Worm (Caenorhabditis elegans) whole organism, L2 larva: Measurements from ENCODE around the gene attf-5.

ENCODE experiments used
- C34F6.9 ChIP-seq: fragments of 150-350 bp; optimal IDR thresholded peaks from 2 replicates; lab custom pipeline; 2014; ENCODE audit warnings: missing biosample characterization, missing genetic modification characterization
- F13H6.1 ChIP-seq: sonication (generic microtip); optimal IDR thresholded peaks from 2 replicates; lab custom pipeline; 2016; ENCODE audit warnings: missing genetic modification characterization, missing compliant biosample characterization
- Y55F3AM.14 ChIP-seq: fragments of 200-800 bp; sonication (Bioruptor generic); optimal IDR thresholded peaks from 2 replicates; lab custom pipeline; 2018; ENCODE audit warnings: mild to moderate bottlenecking, missing genetic modification characterization, missing compliant biosample characterization
- alr-1 ChIP-seq: fragments of 150-350 bp; optimal IDR thresholded peaks from 2 replicates; lab custom pipeline; 2014; ENCODE audit warnings: missing biosample characterization, missing genetic modification characterization
- aly-2 ChIP-seq: fragments of 150-350 bp; optimal IDR thresholded peaks from 2 replicates; lab custom pipeline; 2014; ENCODE audit warnings: missing biosample characterization, missing genetic modification characterization
- ama-1 ChIP-seq: fragments of 150-350 bp; optimal IDR thresholded peaks from 2 replicates; lab custom pipeline; 2018; ENCODE audit warnings: inconsistent platforms
- crh-2 ChIP-seq: sonication (generic microtip); optimal IDR thresholded peaks from 2 replicates; lab custom pipeline; 2017; ENCODE audit warnings: missing biosample characterization, missing genetic modification characterization
- egl-27 ChIP-seq: sonication (generic microtip); optimal IDR thresholded peaks from 3 replicates; lab custom pipeline; 2017; ENCODE audit warnings: missing biosample characterization, missing genetic modification reagents, missing genetic modification characterization
- elt-1 ChIP-seq: fragments of 150-350 bp; optimal IDR thresholded peaks from 2 replicates; lab custom pipeline; 2014; ENCODE audit warnings: missing biosample characterization, missing genetic modification characterization
- elt-3 ChIP-seq: sonication (generic microtip); optimal IDR thresholded peaks from 2 replicates; lab custom pipeline; 2017; ENCODE audit warnings: missing biosample characterization, missing genetic modification characterization
- fos-1 ChIP-seq: fragments of 150-350 bp; optimal IDR thresholded peaks from 2 replicates; lab custom pipeline; 2014; ENCODE audit warnings: missing biosample characterization, missing genetic modification characterization
- lin-11 ChIP-seq: fragments of 150-350 bp; sonication (generic microtip); optimal IDR thresholded peaks from 2 replicates; lab custom pipeline; 2014; ENCODE audit warnings: missing biosample characterization, missing genetic modification characterization, inconsistent platforms, mixed read lengths
- lsy-2 ChIP-seq, 2 experiments: fragments of 150-350 bp in 1 of 2; sonication (generic microtip) in 1 of 2; optimal IDR thresholded peaks; 2 replicates each; lab custom pipeline; 2014 to 2017; ENCODE audit warnings: missing biosample characterization in 2 of 2, missing genetic modification characterization in 2 of 2
- mab-5 ChIP-seq: fragments of 150-350 bp; optimal IDR thresholded peaks from 2 replicates; lab custom pipeline; 2014; ENCODE audit warnings: missing biosample characterization, missing genetic modification characterization
- mbf-1 ChIP-seq: sonication (generic microtip); optimal IDR thresholded peaks from 2 replicates; lab custom pipeline; 2017; ENCODE audit warnings: missing biosample characterization, missing genetic modification characterization
- nhr-10 ChIP-seq: sonication (generic microtip); optimal IDR thresholded peaks from 2 replicates; lab custom pipeline; 2017; ENCODE audit warnings: missing biosample characterization, missing genetic modification characterization
- nhr-11 ChIP-seq: fragments of 150-350 bp; optimal IDR thresholded peaks from 2 replicates; lab custom pipeline; 2014; ENCODE audit warnings: missing biosample characterization, missing genetic modification characterization
- nhr-12 ChIP-seq: fragments of 150-350 bp; optimal IDR thresholded peaks from 2 replicates; lab custom pipeline; 2014; ENCODE audit warnings: missing biosample characterization, missing genetic modification characterization
- nhr-129 ChIP-seq: fragments of 150-350 bp; optimal IDR thresholded peaks from 2 replicates; lab custom pipeline; 2014; ENCODE audit warnings: missing biosample characterization, missing genetic modification characterization
- nhr-21 ChIP-seq: fragments of 150-350 bp; optimal IDR thresholded peaks from 2 replicates; lab custom pipeline; 2014; ENCODE audit warnings: missing biosample characterization, missing genetic modification characterization
- nhr-237 ChIP-seq: fragments of 150-350 bp; optimal IDR thresholded peaks from 2 replicates; lab custom pipeline; 2014; ENCODE audit warnings: missing biosample characterization, missing genetic modification characterization
- nhr-6 ChIP-seq: fragments of 150-350 bp; optimal IDR thresholded peaks from 2 replicates; lab custom pipeline; 2014; ENCODE audit warnings: missing biosample characterization, missing genetic modification characterization
- nhr-77 ChIP-seq: fragments of 150-350 bp; optimal IDR thresholded peaks from 2 replicates; lab custom pipeline; 2014; ENCODE audit warnings: missing biosample characterization, missing genetic modification characterization
- peb-1 ChIP-seq: fragments of 150-350 bp; optimal IDR thresholded peaks from 2 replicates; lab custom pipeline; 2014; ENCODE audit warnings: missing biosample characterization, missing genetic modification characterization
- sem-4 ChIP-seq: fragments of 150-350 bp; optimal IDR thresholded peaks from 2 replicates; lab custom pipeline; 2014; ENCODE audit warnings: missing biosample characterization, missing genetic modification reagents, missing genetic modification characterization
- sma-3 ChIP-seq: sonication (generic microtip); optimal IDR thresholded peaks from 2 replicates; lab custom pipeline; 2016; ENCODE audit warnings: missing genetic modification reagents, missing genetic modification characterization, missing compliant biosample characterization
- sma-9 ChIP-seq, 2 experiments: fragments of 150-350 bp in 1 of 2; sonication (generic microtip) in 1 of 2; optimal IDR thresholded peaks; 2 replicates each; lab custom pipeline; 2014 to 2016; ENCODE audit warnings: missing genetic modification characterization in 2 of 2, mild to moderate bottlenecking in 1 of 2, missing biosample characterization in 1 of 2, missing compliant biosample characterization in 1 of 2, missing genetic modification reagents in 1 of 2, moderate library complexity in 1 of 2
- snpc-4 ChIP-seq: fragments of 150-350 bp; optimal IDR thresholded peaks from 2 replicates; lab custom pipeline; 2014; ENCODE audit warnings: missing biosample characterization, missing genetic modification characterization
- zag-1 ChIP-seq: fragments of 150-350 bp; optimal IDR thresholded peaks from 2 replicates; lab custom pipeline; 2014; ENCODE audit warnings: missing biosample characterization, missing genetic modification characterization
- ztf-1 ChIP-seq: fragments of 200-800 bp; sonication (Bioruptor generic); conservative IDR thresholded peaks from 2 replicates; pipeline ENCODE4 v1.3.6; 2022; ENCODE audit warnings: missing genetic modification characterization, missing compliant biosample characterization

The attf-5 gene

DNA sequence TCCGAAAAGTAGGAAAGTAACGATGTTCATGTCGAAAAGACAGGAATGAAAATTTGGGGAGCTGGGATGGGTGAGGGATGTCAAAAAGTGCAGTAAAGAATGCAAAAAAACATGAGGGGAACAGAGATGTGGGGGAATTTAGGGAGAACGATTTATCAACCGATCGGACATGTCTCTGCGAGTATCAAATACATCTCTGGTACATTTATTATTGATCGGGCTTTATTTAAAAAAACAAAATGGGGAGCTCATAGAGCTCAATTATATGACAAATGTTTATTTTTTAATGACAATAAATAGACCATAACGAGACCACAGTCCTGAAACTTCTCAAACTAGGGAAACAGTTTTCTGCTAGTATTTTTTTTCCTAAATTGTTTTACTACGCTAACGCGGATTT is 22.5 kb downstream of the attf-5 start, which contains the start of gene F25E2.2:
F25E2.2 (minus strand) TSS at position 101 of the 400 bp plus-strand sequence.
- TF ChIP-seq crh-2 (no peak), C34F6.9 (tag; lab: Kevin White, UChicago) (no peak), elt-3 (tag; lab: Kevin White, UChicago) (no peak), ztf-1 (GFP tag; lab: Robert Waterston, UW) (no peak), Y55F3AM.14 (GFP tag; lab: Kevin White, UChicago) (no peak), mbf-1 (tag; lab: Kevin White, UChicago) (no peak), zag-1 (tag; lab: Kevin White, UChicago) (no peak), aly-2 (tag; lab: Kevin White, UChicago) (no peak), ama-1 (lab: Kevin White, UChicago) (no peak), egl-27 (tag; lab: Kevin White, UChicago) (no peak), fos-1 (tag; lab: Kevin White, UChicago) (no peak), mab-5 (no peak), sma-3 (no peak)
- TF ChIP-seq, all 48 proteins: peak for 0

DNA sequence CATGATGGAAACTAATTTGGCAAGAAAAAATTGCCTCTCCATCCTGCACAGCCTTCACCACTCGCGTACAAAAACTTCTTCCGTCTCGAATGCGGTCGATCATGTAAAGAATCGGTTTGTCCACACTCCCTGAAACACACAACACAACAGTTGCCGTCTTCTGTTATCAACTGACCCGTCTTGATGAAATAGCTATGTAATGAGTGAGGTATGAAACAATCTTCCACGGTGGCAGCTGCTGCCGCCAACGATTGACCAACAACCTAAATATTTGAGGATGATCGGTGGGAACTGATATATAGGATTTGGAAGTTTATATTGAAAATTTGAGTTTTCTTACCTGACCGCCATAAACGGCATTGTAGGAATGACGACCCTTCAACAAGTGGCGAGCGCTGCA is 24.1 kb downstream of the attf-5 start:
- TF ChIP-seq ama-1 (lab: Kevin White, UChicago): no peak
- peak; percentile 14 for TF ChIP-seq F13H6.1
- peak; percentile 40 for TF ChIP-seq nhr-129
- TF ChIP-seq lsy-2 (tag; optimal IDR thresholded peaks at IDR 0.05; lab: Kevin White, UChicago): peak in 1 of 2 experiments; percentile 17

DNA sequence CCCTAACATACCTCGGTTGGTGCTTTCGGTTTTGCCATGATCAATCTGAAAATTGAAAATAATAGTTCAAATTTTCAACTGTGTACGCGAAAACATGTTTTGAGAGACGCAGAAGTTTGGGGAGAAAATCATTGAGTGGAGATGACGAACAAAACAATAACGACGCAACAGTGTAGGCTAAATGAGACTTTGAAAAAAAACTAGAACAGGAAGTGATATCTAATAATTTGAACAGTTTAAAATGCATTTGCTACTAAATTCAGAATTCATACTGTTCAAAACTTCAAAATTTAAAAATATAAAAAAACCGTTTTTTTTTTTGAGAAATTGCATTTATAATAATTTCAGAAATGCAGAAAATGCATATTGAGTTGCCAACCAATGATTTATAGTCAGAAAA is 24.9 kb downstream of the attf-5 start, which contains the start of gene F25E2.3:
F25E2.3 (minus strand) TSS at position 101 of the 400 bp plus-strand sequence.
- TF ChIP-seq crh-2: no peak
- no peak for TF ChIP-seq nhr-237 (tag; lab: Kevin White, UChicago)
- no peak for TF ChIP-seq egl-27 (tag; lab: Kevin White, UChicago)
- no peak for TF ChIP-seq fos-1 (tag; lab: Kevin White, UChicago)
- no peak for TF ChIP-seq mab-5
- TF ChIP-seq nhr-11 (tag; lab: Kevin White, UChicago): no peak
- TF ChIP-seq lin-11 (tag; lab: Kevin White, UChicago): no peak
- no peak for TF ChIP-seq sma-9 (GFP tag; optimal IDR thresholded peaks at IDR 0.05; lab: Kevin White, UChicago)
- no peak for TF ChIP-seq sma-9 (tag; optimal IDR thresholded peaks at IDR 0.05; lab: Kevin White, UChicago)
- no peak for TF ChIP-seq F13H6.1
- TF ChIP-seq nhr-129: no peak
- no peak for TF ChIP-seq nhr-6 (tag; lab: Kevin White, UChicago)
- TF ChIP-seq elt-3 (tag; lab: Kevin White, UChicago): no peak
- no peak for TF ChIP-seq nhr-12 (tag; lab: Kevin White, UChicago)
- no peak for TF ChIP-seq nhr-77 (tag; lab: Kevin White, UChicago)
- no peak for TF ChIP-seq snpc-4 (tag; lab: Kevin White, UChicago)
- TF ChIP-seq, all 48 proteins: peak for 0

DNA sequence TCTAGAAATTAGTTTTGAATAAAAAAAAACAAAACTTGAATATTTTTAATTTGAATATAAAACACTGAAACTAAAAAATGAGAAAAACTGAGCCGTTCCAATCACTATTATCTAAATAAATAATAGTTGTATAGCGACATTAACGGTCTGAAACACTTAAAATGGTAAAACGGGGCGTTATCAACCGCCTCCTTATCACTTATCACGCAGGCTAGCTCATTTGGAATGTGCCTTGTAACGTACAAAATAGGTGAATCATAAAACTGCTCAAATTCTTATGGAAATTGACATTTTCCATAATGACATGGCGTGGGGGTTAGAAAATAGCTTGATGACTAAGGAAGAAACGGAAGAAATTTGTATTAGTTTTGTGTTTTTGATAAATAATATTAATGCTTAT is 27.8 kb downstream of the attf-5 start, which contains the start of gene ifd-2:
ifd-2 (minus strand) TSS at position 1 of the 400 bp plus-strand sequence.
- TF ChIP-seq nhr-11 (tag; lab: Kevin White, UChicago) (no peak), crh-2 (peak; percentile 42), fos-1 (tag; lab: Kevin White, UChicago) (peak; percentile 94)

DNA sequence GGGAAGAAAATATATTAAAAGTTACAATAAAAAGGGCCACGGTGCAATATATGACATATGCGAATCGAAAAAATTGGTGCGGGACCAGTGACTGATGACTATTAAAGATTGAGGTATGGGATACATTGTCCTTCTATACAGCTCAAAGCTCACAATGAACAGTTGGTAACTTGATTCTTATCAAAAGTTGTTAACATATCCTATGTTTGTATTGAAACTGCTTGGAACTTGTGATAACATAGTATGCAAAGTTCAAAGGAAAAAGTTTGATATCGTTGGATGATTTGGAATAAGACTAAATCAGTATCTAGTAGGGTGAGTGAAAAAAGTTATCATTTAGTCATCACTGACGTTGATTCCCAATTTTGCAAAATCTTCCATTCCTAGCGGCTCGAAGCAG is 29.8 kb downstream of the attf-5 start:
- no peak for TF ChIP-seq nhr-21 (tag; lab: Kevin White, UChicago)
- TF ChIP-seq peb-1 (tag; lab: Kevin White, UChicago): no peak

DNA sequence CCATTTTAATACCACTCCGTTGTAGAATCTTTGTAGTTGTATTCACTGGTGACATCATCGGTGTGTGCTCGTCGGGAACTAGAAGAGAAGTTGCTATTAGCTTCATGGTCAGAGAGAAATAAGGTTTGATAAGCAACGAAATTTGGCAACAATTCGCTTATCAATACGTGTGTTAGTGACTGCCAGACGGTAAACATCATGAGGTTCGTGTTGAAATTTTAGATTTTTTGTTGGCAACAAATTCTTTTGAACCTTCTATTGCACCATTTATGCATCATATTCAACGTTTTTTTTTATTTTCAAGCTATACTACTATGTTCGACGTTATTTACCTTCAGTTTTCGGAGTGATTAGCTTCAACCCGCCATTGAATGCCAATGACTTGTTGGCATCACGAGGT is 35.6 kb downstream of the attf-5 start:
- no peak for TF ChIP-seq zag-1 (tag; lab: Kevin White, UChicago)
- no peak for TF ChIP-seq mbf-1 (tag; lab: Kevin White, UChicago)
- TF ChIP-seq sem-4 (tag; lab: Kevin White, UChicago): no peak
- TF ChIP-seq F13H6.1: peak; percentile 18
- peak; percentile 82 for TF ChIP-seq fos-1 (tag; lab: Kevin White, UChicago)
- peak; percentile 57 for TF ChIP-seq crh-2
- no peak for TF ChIP-seq nhr-77 (tag; lab: Kevin White, UChicago)
- TF ChIP-seq nhr-10: no peak
- TF ChIP-seq sma-9 (GFP tag; optimal IDR thresholded peaks at IDR 0.05; lab: Kevin White, UChicago): peak; percentile 6
- TF ChIP-seq sma-9 (tag; optimal IDR thresholded peaks at IDR 0.05; lab: Kevin White, UChicago): no peak
- TF ChIP-seq nhr-21 (tag; lab: Kevin White, UChicago): no peak

DNA sequence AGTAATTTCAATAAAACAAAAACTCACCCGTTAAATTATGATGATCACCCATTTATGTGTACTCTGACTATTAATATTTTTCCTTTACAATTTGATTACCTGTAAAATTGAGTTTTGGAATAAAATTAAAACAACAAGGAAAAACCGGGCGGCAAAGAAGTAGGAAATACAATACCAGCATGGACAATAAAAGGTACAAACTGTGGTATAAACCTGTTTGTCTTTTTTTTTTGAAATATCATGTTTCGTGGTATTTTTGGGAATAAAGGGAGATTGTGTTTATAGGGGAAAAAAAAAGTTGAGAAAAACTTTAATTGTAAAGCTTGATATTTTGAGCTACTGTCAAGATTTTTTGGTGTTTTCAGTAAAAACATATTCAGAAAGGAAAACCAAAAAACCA is 37.2 kb downstream of the attf-5 start, which contains the start of gene daf-3:
daf-3 (minus strand) TSS at position 101 of the 400 bp plus-strand sequence.
- TF ChIP-seq elt-1 (tag; lab: Kevin White, UChicago) (no peak), nhr-12 (tag; lab: Kevin White, UChicago) (no peak), nhr-10 (no peak), alr-1 (tag; lab: Kevin White, UChicago) (no peak), lsy-2 (tag; optimal IDR thresholded peaks at IDR 0.05; lab: Kevin White, UChicago) (no peak), sma-3 (no peak), crh-2 (no peak)
- TF ChIP-seq, all 48 proteins: peak for 0
